Fruit fly (Drosophila melanogaster) whole organism, embryonic: Measurements from ENCODE around the gene srp.

Experiments used
- Atf6 ChIP-seq: fragments of 200-800 bp; sonication (Bioruptor generic); IDR thresholded peaks from 2 replicates; pipeline ENCODE4 v1.3.6; 2022; ENCODE audit warnings: missing biosample characterization, missing genetic modification characterization
- BtbVII ChIP-seq: fragments of 200-800 bp; sonication (Bioruptor generic); optimal IDR thresholded peaks from 3 replicates; lab custom pipeline; 2017; ENCODE audit warnings: missing biosample characterization, mild to moderate bottlenecking, missing genetic modification characterization
- CG10543 ChIP-seq: fragments of 200-800 bp; sonication (Bioruptor generic); optimal IDR thresholded peaks from 3 replicates; lab custom pipeline; 2017; ENCODE audit warnings: missing biosample characterization, mild to moderate bottlenecking, missing genetic modification characterization, moderate library complexity
- CG10565 ChIP-seq: fragments of 200-800 bp; sonication (Bioruptor generic); optimal IDR thresholded peaks from 3 replicates; lab custom pipeline; 2016; ENCODE audit warnings: missing biosample characterization, mild to moderate bottlenecking, missing genetic modification characterization
- CG15269 ChIP-seq: fragments of 200-800 bp; sonication (Bioruptor generic); optimal IDR thresholded peaks from 2 replicates; lab custom pipeline; 2018; ENCODE audit warnings: missing biosample characterization, mild to moderate bottlenecking, missing genetic modification characterization, moderate library complexity
- CG15696 ChIP-seq: fragments of 200-800 bp; sonication (Bioruptor generic); optimal IDR thresholded peaks from 2 replicates; lab custom pipeline; 2019; ENCODE audit warnings: missing biosample characterization, mild to moderate bottlenecking, missing genetic modification characterization, moderate library complexity
- CG1647 ChIP-seq: fragments of 200-800 bp; sonication (Bioruptor generic); optimal IDR thresholded peaks from 3 replicates; lab custom pipeline; 2016; ENCODE audit warnings: missing biosample characterization, missing genetic modification characterization
- CG2712 ChIP-seq: fragments of 200-800 bp; optimal IDR thresholded peaks from 3 replicates; lab custom pipeline; 2019; ENCODE audit warnings: missing biosample characterization, mild to moderate bottlenecking, missing genetic modification characterization, moderate library complexity
- CG2875 ChIP-seq: fragments of 200-800 bp; sonication (Bioruptor generic); optimal IDR thresholded peaks from 2 replicates; lab custom pipeline; 2017; ENCODE audit warnings: missing biosample characterization, mild to moderate bottlenecking, missing genetic modification characterization, missing genetic modification reagents
- CG34376 ChIP-seq: fragments of 200-800 bp; sonication (Bioruptor generic); optimal IDR thresholded peaks from 2 replicates; lab custom pipeline; 2018; ENCODE audit warnings: missing biosample characterization, mild to moderate bottlenecking, missing genetic modification characterization
- CG4360 ChIP-seq: fragments of 200-800 bp; sonication (Bioruptor generic); IDR thresholded peaks from 2 replicates; pipeline ENCODE4 v1.3.6; 2022; ENCODE audit warnings: missing biosample characterization, missing genetic modification characterization
- CG5953 ChIP-seq: fragments of 200-800 bp; sonication (Bioruptor generic); IDR thresholded peaks from 2 replicates; pipeline ENCODE4 v1.3.6; 2022; ENCODE audit warnings: missing biosample characterization, missing genetic modification characterization
- CG6683 ChIP-seq: fragments of 200-800 bp; sonication (Bioruptor generic); optimal IDR thresholded peaks from 2 replicates; lab custom pipeline; 2017; ENCODE audit warnings: missing biosample characterization, mild to moderate bottlenecking, missing genetic modification characterization, missing genetic modification reagents
- CG6765 ChIP-seq: fragments of 200-800 bp; sonication (Bioruptor generic); optimal IDR thresholded peaks from 3 replicates; lab custom pipeline; 2017; ENCODE audit warnings: missing biosample characterization, mild to moderate bottlenecking, missing genetic modification characterization
- CG7271 ChIP-seq: fragments of 200-800 bp; sonication (Bioruptor generic); optimal IDR thresholded peaks from 2 replicates; lab custom pipeline; 2018; ENCODE audit warnings: missing biosample characterization, mild to moderate bottlenecking, missing genetic modification characterization, moderate library complexity
- CG7839 ChIP-seq: fragments of 200-800 bp; sonication (Bioruptor generic); optimal IDR thresholded peaks from 3 replicates; lab custom pipeline; 2018; ENCODE audit warnings: missing biosample characterization, mild to moderate bottlenecking, missing genetic modification characterization, moderate library complexity
- CG9932 ChIP-seq: fragments of 200-800 bp; sonication (Bioruptor generic); IDR thresholded peaks from 2 replicates; pipeline ENCODE4 v1.3.6; 2022; ENCODE audit warnings: missing biosample characterization, missing genetic modification characterization
- Dip3 ChIP-seq: fragments of 200-800 bp; sonication (Bioruptor generic); optimal IDR thresholded peaks from 3 replicates; lab custom pipeline; 2016; ENCODE audit warnings: missing biosample characterization, missing genetic modification characterization
- GATAe ChIP-seq: fragments of 200-800 bp; sonication (Bioruptor generic); conservative IDR thresholded peaks from 2 replicates; pipeline ENCODE4 v1.3.6; 2022; ENCODE audit warnings: missing biosample characterization, missing genetic modification characterization
- Hmr ChIP-seq: fragments of 200-800 bp; sonication (Bioruptor generic); optimal IDR thresholded peaks from 3 replicates; lab custom pipeline; 2017; ENCODE audit warnings: mild to moderate bottlenecking, missing biosample characterization, missing genetic modification reagents, missing genetic modification characterization
- Hr78 ChIP-seq, 2 experiments: fragments of 200-800 bp in 1 of 2; fragments of >200 bp in 1 of 2; sonication (Bioruptor generic) in 1 of 2; optimal IDR thresholded peaks; 2 replicates each; lab custom pipeline; 2017 to 2019; ENCODE audit warnings: missing biosample characterization in 2 of 2, missing genetic modification characterization in 2 of 2, mild to moderate bottlenecking in 1 of 2, moderate library complexity in 1 of 2
- Lim3 ChIP-seq: fragments of 200-800 bp; sonication (Bioruptor generic); IDR thresholded peaks from 2 replicates; pipeline ENCODE4 v1.3.6; 2022; ENCODE audit warnings: missing biosample characterization, missing genetic modification characterization
- Lpt ChIP-seq: fragments of >200 bp; optimal IDR thresholded peaks from 2 replicates; lab custom pipeline; 2018; ENCODE audit warnings: missing biosample characterization, missing genetic modification characterization
- Med ChIP-seq: fragments of 200-800 bp; sonication (Bioruptor generic); peaks from one replicate; lab custom pipeline; 2016; ENCODE audit warnings: missing biosample characterization, missing genetic modification characterization, mild to moderate bottlenecking, inconsistent platforms, moderate library complexity
- Opbp ChIP-seq: fragments of 200-800 bp; sonication (Bioruptor generic); IDR thresholded peaks from 3 replicates; pipeline ENCODE4 v1.3.6; 2022; ENCODE audit warnings: missing biosample characterization, missing genetic modification characterization; ENCODE audit not compliant: partially characterized antibody
- Xrp1 ChIP-seq: fragments of 200-800 bp; sonication (Bioruptor generic); IDR thresholded peaks from 2 replicates; pipeline ENCODE4 v1.3.6; 2022; ENCODE audit warnings: missing biosample characterization, missing genetic modification characterization
- cg ChIP-seq: fragments of 200-800 bp; sonication (Bioruptor generic); optimal IDR thresholded peaks from 3 replicates; lab custom pipeline; 2019; ENCODE audit warnings: missing biosample characterization, mild to moderate bottlenecking, missing genetic modification characterization, moderate library complexity
- chinmo ChIP-seq: fragments of 200-800 bp; sonication (Bioruptor generic); IDR thresholded peaks from 4 replicates; pipeline ENCODE4 v1.3.6; 2022; ENCODE audit warnings: missing biosample characterization, missing genetic modification characterization; ENCODE audit not compliant: partially characterized antibody
- ci ChIP-seq: fragments of 200-800 bp; sonication (Bioruptor generic); IDR thresholded peaks from 3 replicates; pipeline ENCODE4 v1.3.6; 2022; ENCODE audit warnings: missing biosample characterization, missing genetic modification characterization
- crol ChIP-seq: fragments of 200-800 bp; sonication (Bioruptor generic); IDR thresholded peaks from 2 replicates; pipeline ENCODE4 v1.3.6; 2022; ENCODE audit warnings: missing biosample characterization, missing genetic modification characterization
- cwo ChIP-seq: fragments of 200-800 bp; sonication (Bioruptor generic); optimal IDR thresholded peaks from 3 replicates; lab custom pipeline; 2017; ENCODE audit warnings: missing biosample characterization, missing genetic modification characterization, mild to moderate bottlenecking, moderate library complexity, missing genetic modification reagents
- eve ChIP-seq, 2 experiments: fragments of >200 bp; optimal IDR thresholded peaks; 2 replicates each; lab custom pipeline; 2017; ENCODE audit warnings: missing biosample characterization in 2 of 2, missing genetic modification characterization in 2 of 2
- exex ChIP-seq: fragments of 200-800 bp; sonication (Bioruptor generic); optimal IDR thresholded peaks from 4 replicates; lab custom pipeline; 2018; ENCODE audit warnings: missing biosample characterization, mild to moderate bottlenecking, missing genetic modification characterization, moderate library complexity
- insv ChIP-seq, 2 experiments: fragments of 200-800 bp; sonication (Bioruptor generic); optimal IDR thresholded peaks; 3 replicates each; lab custom pipeline; 2016 to 2018; ENCODE audit warnings: missing biosample characterization in 2 of 2, missing genetic modification characterization in 2 of 2
- kni ChIP-seq: fragments of 200-800 bp; sonication (Bioruptor generic); optimal IDR thresholded peaks from 3 replicates; lab custom pipeline; 2017; ENCODE audit warnings: mild to moderate bottlenecking, missing biosample characterization, missing genetic modification reagents, missing genetic modification characterization
- knrl ChIP-seq: fragments of 200-800 bp; sonication (Bioruptor generic); IDR thresholded peaks from 3 replicates; pipeline ENCODE4 v1.3.6; 2022; ENCODE audit warnings: missing biosample characterization, missing genetic modification characterization; ENCODE audit not compliant: partially characterized antibody
- mirr ChIP-seq: fragments of 200-800 bp; sonication (Bioruptor generic); optimal IDR thresholded peaks from 3 replicates; lab custom pipeline; 2018; ENCODE audit warnings: missing biosample characterization, mild to moderate bottlenecking, missing genetic modification characterization
- onecut ChIP-seq: fragments of 200-800 bp; sonication (Bioruptor generic); IDR thresholded peaks from 2 replicates; pipeline ENCODE4 v1.3.6; 2022; ENCODE audit warnings: missing biosample characterization, missing genetic modification characterization
- pan ChIP-seq, 4 experiments: fragments of >200 bp in 3 of 4; fragments of 200-800 bp in 1 of 4; sonication (Bioruptor generic) in 1 of 4; optimal IDR thresholded peaks in 3 of 4; IDR thresholded peaks in 1 of 4; 2 replicates each; pipeline versions ENCODE4 v1.3.6 to Lab custom; 2017 to 2022; ENCODE audit warnings: missing biosample characterization in 2 of 4, missing genetic modification characterization in 2 of 4, mixed read lengths in 1 of 4
- sd ChIP-seq: fragments of 200-800 bp; sonication (Bioruptor generic); optimal IDR thresholded peaks from 3 replicates; lab custom pipeline; 2018; ENCODE audit warnings: missing biosample characterization, mild to moderate bottlenecking, missing genetic modification characterization, moderate library complexity
- sr ChIP-seq: fragments of 200-800 bp; sonication (Bioruptor generic); IDR thresholded peaks from 3 replicates; pipeline ENCODE4 v1.3.6; 2022; ENCODE audit warnings: missing biosample characterization, missing genetic modification characterization
- sug ChIP-seq: fragments of 200-800 bp; optimal IDR thresholded peaks from 2 replicates; lab custom pipeline; 2019; ENCODE audit warnings: missing biosample characterization, mild to moderate bottlenecking, missing genetic modification characterization, moderate library complexity
- usp ChIP-seq: fragments of >200 bp; optimal IDR thresholded peaks from 2 replicates; lab custom pipeline; 2017; ENCODE audit warnings: missing biosample characterization, missing genetic modification characterization

srp gene

dm6 chr3R:16006806-16007556 lies 21.0 kb downstream of the srp start (continued):
- peak; percentile 41; the same call in 1 of the 3 replicates for TF ChIP-seq ci (GFP tag; lab: Robert Waterston, UW)
- peak; percentile 73 for TF ChIP-seq Med (GFP tag; lab: Kevin White, UChicago)
- no peak for TF ChIP-seq CG5953
- TF ChIP-seq CG2712 (tag; lab: Kevin White, UChicago), result no peak
- TF ChIP-seq Lpt (GFP tag; lab: Kevin White, UChicago), result no peak
- no peak for TF ChIP-seq CG15269 (tag; lab: Kevin White, UChicago)
- no peak for TF ChIP-seq Lim3 (GFP tag; lab: Robert Waterston, UW)
- TF ChIP-seq CG6765 (GFP tag; lab: Kevin White, UChicago), result no peak
- TF ChIP-seq knrl (GFP tag; lab: Robert Waterston, UW), result no peak
- TF ChIP-seq CG7271 (tag; lab: Kevin White, UChicago), result no peak
- TF ChIP-seq insv (GFP tag; optimal IDR thresholded peaks at IDR 0.05; lab: Kevin White, UChicago), result no peak
- TF ChIP-seq sr (GFP tag; lab: Robert Waterston, UW), result no peak
- no peak for TF ChIP-seq CG2875 (GFP tag; lab: Kevin White, UChicago)
- no peak for TF ChIP-seq CG7839 (tag; lab: Kevin White, UChicago)
- TF ChIP-seq Xrp1 (GFP tag; lab: Robert Waterston, UW), result 0 out of 2 replicates have a peak, but pooled peaks have one; percentile 9
- TF ChIP-seq CG9932 (GFP tag; lab: Robert Waterston, UW), result no peak
- no peak for TF ChIP-seq CG15696 (tag; lab: Kevin White, UChicago)
- no peak for TF ChIP-seq CG1647 (GFP tag; lab: Kevin White, UChicago)
- peak; percentile 43 for TF ChIP-seq sd (tag; lab: Kevin White, UChicago)
- TF ChIP-seq kni, result peak; percentile 47
- TF ChIP-seq, all 482 proteins: peak for 20

- TF ChIP-seq usp (GFP tag; lab: Kevin White, UChicago) (no peak), pan (optimal IDR thresholded peaks at IDR 0.05; lab: Kevin White, UChicago) (no peak), pan (GFP tag; optimal IDR thresholded peaks at IDR 0.05 in 1 of 2, IDR thresholded peaks at IDR 0.05 in 1 of 2) (no peak), Dip3 (GFP tag; lab: Kevin White, UChicago) (no peak), Hr78 (GFP tag; optimal IDR thresholded peaks at IDR 0.05; lab: Kevin White, UChicago) (peak in 1 of 2 experiments; percentile 23), GATAe (GFP tag; lab: Robert Waterston, UW) (peak; percentile 92), sug (tag; lab: Kevin White, UChicago) (peak; percentile 92), cwo (GFP tag; lab: Kevin White, UChicago) (peak; percentile 7), onecut (GFP tag; lab: Robert Waterston, UW) (no peak), CG10543 (GFP tag; lab: Kevin White, UChicago) (peak; percentile 52), chinmo (GFP tag; lab: Robert Waterston, UW) (0 out of 4 replicates have a peak, but pooled peaks have one; percentile 19), CG6683 (GFP tag; lab: Kevin White, UChicago) (no peak), exex (tag; lab: Kevin White, UChicago) (peak; percentile 37), sd (tag; lab: Kevin White, UChicago) (peak; percentile 58), BtbVII (GFP tag; lab: Kevin White, UChicago) (peak; percentile 16), eve (GFP tag; optimal IDR thresholded peaks at IDR 0.05; lab: Kevin White, UChicago) (no peak), CG34376 (GFP tag; lab: Kevin White, UChicago) (peak; percentile 58), crol (GFP tag; lab: Robert Waterston, UW) (peak; percentile 58; the same call in 1 of the 2 replicates), Hmr (peak; percentile 2), Opbp (GFP tag; lab: Robert Waterston, UW) (0 out of 3 replicates have a peak, but pooled peaks have one; percentile 15), Med (GFP tag; lab: Kevin White, UChicago) (peak; percentile 21), cg (GFP tag; lab: Kevin White, UChicago) (peak; percentile 4), mirr (GFP tag; lab: Kevin White, UChicago) (peak; percentile 28), Atf6 (0 out of 2 replicates have a peak, but pooled peaks have one; percentile 10), CG4360 (GFP tag; lab: Robert Waterston, UW) (peak; percentile 78), CG10565 (no peak)
Measured at dm6 chr3R:16008300-16008699, 22.3 kb downstream of the srp start.
